Fruit fly (Drosophila melanogaster): ENCODE results near the gene inaE.

Gene inaE

dm6 chrX:13748906-13749872 is 34.3 kb upstream of the inaE start:
- TF ChIP-seq ovo (GFP tag; optimal IDR thresholded peaks at IDR 0.05) (peak; percentile 63), toe (GFP tag; optimal IDR thresholded peaks at IDR 0.05) (no peak), CG7045 (GFP tag; optimal IDR thresholded peaks at IDR 0.05) (peak; percentile 50), CG11617 (GFP tag; optimal IDR thresholded peaks at IDR 0.05) (peak; percentile 76), CG5204 (GFP tag; optimal IDR thresholded peaks at IDR 0.05) (peak; percentile 36), CG7101 (tag; optimal IDR thresholded peaks at IDR 0.05) (peak; percentile 84), CG12768 (GFP tag; optimal IDR thresholded peaks at IDR 0.05) (no peak), CG1620 (GFP tag; optimal IDR thresholded peaks at IDR 0.05) (no peak), cic (GFP tag; optimal IDR thresholded peaks at IDR 0.05) (peak; percentile 12), Hr96 (GFP tag; optimal IDR thresholded peaks at IDR 0.05) (no peak), bab1 (GFP tag; optimal IDR thresholded peaks at IDR 0.05) (peak; percentile 47), Clk (GFP tag; optimal IDR thresholded peaks at IDR 0.05) (no peak), cnc (optimal IDR thresholded peaks at IDR 0.05) (no peak), Crg-1 (GFP tag; optimal IDR thresholded peaks at IDR 0.05) (no peak), tj (GFP tag; optimal IDR thresholded peaks at IDR 0.05) (peak; percentile 63), kay (GFP tag; ENCODE audit: borderline replicate concordance) (no peak), CG33017 (tag; optimal IDR thresholded peaks at IDR 0.05) (peak; percentile 54), pad (GFP tag; optimal IDR thresholded peaks at IDR 0.05) (no peak), Mnt (GFP tag; optimal IDR thresholded peaks at IDR 0.05) (peak; percentile 70), CG14711 (tag; optimal IDR thresholded peaks at IDR 0.05) (peak; percentile 75)

DNA sequence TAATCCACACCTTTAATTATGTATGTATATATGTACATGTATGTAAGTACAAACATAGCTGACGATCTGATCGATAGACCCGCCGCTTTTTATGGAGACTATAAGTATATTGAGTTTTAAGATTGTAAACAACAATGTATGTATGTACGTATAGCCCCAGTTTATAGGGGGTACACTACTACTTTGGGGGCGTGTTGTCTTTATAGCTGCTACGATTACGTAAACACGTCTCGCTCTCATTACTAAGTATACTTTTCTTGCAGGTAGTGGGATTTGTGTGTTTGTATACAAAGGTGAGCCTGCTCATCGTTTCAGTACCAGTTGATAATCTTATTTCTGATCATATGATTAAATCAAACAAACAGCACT is 33.7 kb upstream of the inaE start:
- TF ChIP-seq CG1620 (GFP tag; optimal IDR thresholded peaks at IDR 0.05) = no peak
- peak; percentile 81 for TF ChIP-seq cic (GFP tag; optimal IDR thresholded peaks at IDR 0.05)
- no peak for TF ChIP-seq CG12768 (GFP tag; optimal IDR thresholded peaks at IDR 0.05)
- TF ChIP-seq ovo (GFP tag; optimal IDR thresholded peaks at IDR 0.05) = no peak
- no peak for TF ChIP-seq Mnt (GFP tag; optimal IDR thresholded peaks at IDR 0.05)
- no peak for TF ChIP-seq cnc (optimal IDR thresholded peaks at IDR 0.05)
- no peak for TF ChIP-seq CG7101 (tag; optimal IDR thresholded peaks at IDR 0.05)
- no peak for TF ChIP-seq toe (GFP tag; optimal IDR thresholded peaks at IDR 0.05)
- no peak for TF ChIP-seq CG14711 (tag; optimal IDR thresholded peaks at IDR 0.05)
- no peak for TF ChIP-seq tj (GFP tag; optimal IDR thresholded peaks at IDR 0.05)
- no peak for TF ChIP-seq bab1 (GFP tag; optimal IDR thresholded peaks at IDR 0.05)
- TF ChIP-seq kay (GFP tag; ENCODE audit: borderline replicate concordance) = peak; percentile 78
- no peak for TF ChIP-seq CG5204 (GFP tag; optimal IDR thresholded peaks at IDR 0.05)
- TF ChIP-seq pad (GFP tag; optimal IDR thresholded peaks at IDR 0.05) = no peak

- TF ChIP-seq CG33017 (tag; optimal IDR thresholded peaks at IDR 0.05) = no peak
- TF ChIP-seq Clk (GFP tag; optimal IDR thresholded peaks at IDR 0.05) = no peak
- TF ChIP-seq CG14711 (tag; optimal IDR thresholded peaks at IDR 0.05) = no peak
- no peak for TF ChIP-seq Hr96 (GFP tag; optimal IDR thresholded peaks at IDR 0.05)
- no peak for TF ChIP-seq tj (GFP tag; optimal IDR thresholded peaks at IDR 0.05)
- no peak for TF ChIP-seq CG12768 (GFP tag; optimal IDR thresholded peaks at IDR 0.05)
- peak; percentile 93 for TF ChIP-seq ovo (GFP tag; optimal IDR thresholded peaks at IDR 0.05)
- TF ChIP-seq toe (GFP tag; optimal IDR thresholded peaks at IDR 0.05) = no peak
- peak; percentile 98 for TF ChIP-seq pad (GFP tag; optimal IDR thresholded peaks at IDR 0.05)
- TF ChIP-seq bab1 (GFP tag; optimal IDR thresholded peaks at IDR 0.05) = no peak
- TF ChIP-seq cnc (optimal IDR thresholded peaks at IDR 0.05) = no peak
- no peak for TF ChIP-seq CG5204 (GFP tag; optimal IDR thresholded peaks at IDR 0.05)
- no peak for TF ChIP-seq CG11617 (GFP tag; optimal IDR thresholded peaks at IDR 0.05)
- TF ChIP-seq kay (GFP tag; ENCODE audit: borderline replicate concordance) = no peak
Observed at dm6 chrX:13752543-13753046, 30.9 kb upstream of the inaE start.

DNA sequence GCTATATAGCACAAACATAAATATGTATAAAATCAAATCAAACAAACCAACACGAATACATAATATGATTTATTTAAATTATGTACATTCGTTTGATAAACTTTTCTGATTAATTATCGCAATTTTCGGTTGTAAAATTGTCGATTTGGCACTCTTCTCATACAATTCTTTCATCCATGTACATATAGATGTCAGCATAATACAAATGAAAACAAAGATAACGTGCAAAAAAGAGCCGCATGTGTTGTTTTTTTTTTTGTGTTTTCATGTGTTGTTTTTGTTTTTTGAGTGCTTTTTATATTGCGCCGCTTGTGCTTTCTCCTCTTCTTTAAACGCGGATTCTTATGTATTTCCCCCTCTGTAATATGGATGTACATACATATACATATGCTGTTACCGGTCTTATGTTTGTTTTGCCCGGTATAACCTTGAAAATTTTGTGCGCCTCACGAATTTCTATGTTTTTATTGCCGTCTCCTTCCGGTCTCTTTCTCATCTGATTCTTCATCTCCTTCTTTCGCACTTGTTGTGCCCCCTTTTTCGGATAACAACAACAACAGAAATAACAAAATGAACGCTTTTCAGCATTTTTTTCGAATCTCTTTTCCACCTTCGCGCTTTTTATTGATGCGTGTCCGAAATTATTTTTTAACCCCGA is 30.3 kb upstream of the inaE start:
- TF ChIP-seq CG14711 (tag; optimal IDR thresholded peaks at IDR 0.05) = no peak
- TF ChIP-seq tj (GFP tag; optimal IDR thresholded peaks at IDR 0.05) = peak; percentile 96

dm6 chrX:13753775-13754174 is 29.7 kb upstream of the inaE start:
- no peak for TF ChIP-seq tj (GFP tag; optimal IDR thresholded peaks at IDR 0.05)
- peak; percentile 84 for TF ChIP-seq kay (GFP tag; ENCODE audit: borderline replicate concordance)

- TF ChIP-seq CG1620 (GFP tag; optimal IDR thresholded peaks at IDR 0.05) (peak; percentile 7), tj (GFP tag; optimal IDR thresholded peaks at IDR 0.05) (peak; percentile 91), kay (GFP tag; ENCODE audit: borderline replicate concordance) (no peak), cnc (optimal IDR thresholded peaks at IDR 0.05) (no peak)
Observed at dm6 chrX:13754476-13754875, 29.0 kb upstream of the inaE start.

Data from whole organism, adult.